Fruit fly (Drosophila melanogaster) whole organism, pupa: ENCODE measurements around the gene CG33282.

ENCODE experiments used
- CG15710 ChIP-seq: fragments of 200-800 bp; sonication (Bioruptor generic); optimal IDR thresholded peaks from 2 replicates; lab custom pipeline; 2018; ENCODE audit warnings: missing biosample characterization, mild to moderate bottlenecking, missing genetic modification characterization, moderate library complexity
- CG17806 ChIP-seq: fragments of 200-800 bp; sonication (Bioruptor generic); optimal IDR thresholded peaks from 2 replicates; lab custom pipeline; 2018; ENCODE audit warnings: missing biosample characterization, mild to moderate bottlenecking, missing genetic modification characterization, moderate library complexity
- CG32121 ChIP-seq: fragments of 200-800 bp; sonication (Bioruptor generic); IDR thresholded peaks from 2 replicates; pipeline ENCODE4 v1.3.6; 2022; ENCODE audit warnings: missing biosample characterization, missing genetic modification characterization
- CG34367 ChIP-seq: fragments of 200-800 bp; sonication (Bioruptor generic); optimal IDR thresholded peaks from 2 replicates; lab custom pipeline; 2018; ENCODE audit warnings: missing biosample characterization, mild to moderate bottlenecking, missing genetic modification characterization
- CG8301 ChIP-seq: fragments of 200-800 bp; sonication (Bioruptor generic); optimal IDR thresholded peaks from 2 replicates; lab custom pipeline; 2018; ENCODE audit warnings: missing biosample characterization, mild to moderate bottlenecking, missing genetic modification characterization
- CG9948 ChIP-seq: fragments of 200-800 bp; sonication (Bioruptor generic); optimal IDR thresholded peaks from 2 replicates; lab custom pipeline; 2018; ENCODE audit warnings: missing biosample characterization, mild to moderate bottlenecking, missing genetic modification characterization, moderate library complexity
- EcR ChIP-seq: fragments of 200-800 bp; sonication (Bioruptor generic); optimal IDR thresholded peaks from 3 replicates; lab custom pipeline; 2019; ENCODE audit warnings: missing biosample characterization, missing genetic modification characterization, mild to moderate bottlenecking, moderate library complexity, missing genetic modification reagents
- Ets98B ChIP-seq: fragments of 200-800 bp; sonication (Bioruptor generic); IDR thresholded peaks from 2 replicates; pipeline ENCODE4 v1.3.6; 2022; ENCODE audit warnings: missing biosample characterization, missing genetic modification characterization
- Snoo ChIP-seq: fragments of 200-800 bp; sonication (Bioruptor generic); optimal IDR thresholded peaks from 3 replicates; lab custom pipeline; 2017; ENCODE audit warnings: missing biosample characterization, mild to moderate bottlenecking, missing genetic modification characterization, inconsistent platforms

DNA sequence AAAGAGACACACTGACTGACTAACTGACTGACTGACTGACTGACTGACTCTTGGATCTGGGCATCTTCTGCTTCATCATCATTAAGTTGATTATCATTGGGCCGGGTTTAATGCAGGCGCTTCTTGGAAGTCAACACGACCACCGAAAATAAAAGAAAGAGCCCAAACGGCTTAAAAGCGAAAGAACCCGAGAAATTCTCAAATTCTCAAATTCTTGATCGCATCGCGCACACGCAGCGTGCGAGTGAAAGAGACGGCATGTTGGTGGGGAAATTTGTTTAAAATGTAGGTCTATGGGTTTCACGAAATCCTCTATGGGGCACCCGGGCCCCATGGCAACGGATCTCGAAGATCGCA is 18.8 kb downstream of the CG33282 start:
- TF ChIP-seq EcR (no peak), CG34367 (tag; lab: Kevin White, UChicago) (no peak), Snoo (tag; lab: Kevin White, UChicago) (no peak), Ets98B (GFP tag; lab: Robert Waterston, UW) (no peak), CG32121 (GFP tag; lab: Robert Waterston, UW) (no peak), CG8301 (no peak), CG15710 (no peak), CG9948 (tag; lab: Kevin White, UChicago) (no peak), CG17806 (tag; lab: Kevin White, UChicago) (no peak)
